Fruit fly (Drosophila melanogaster): ENCODE data around the gene rtet.

Gene rtet

DNA sequence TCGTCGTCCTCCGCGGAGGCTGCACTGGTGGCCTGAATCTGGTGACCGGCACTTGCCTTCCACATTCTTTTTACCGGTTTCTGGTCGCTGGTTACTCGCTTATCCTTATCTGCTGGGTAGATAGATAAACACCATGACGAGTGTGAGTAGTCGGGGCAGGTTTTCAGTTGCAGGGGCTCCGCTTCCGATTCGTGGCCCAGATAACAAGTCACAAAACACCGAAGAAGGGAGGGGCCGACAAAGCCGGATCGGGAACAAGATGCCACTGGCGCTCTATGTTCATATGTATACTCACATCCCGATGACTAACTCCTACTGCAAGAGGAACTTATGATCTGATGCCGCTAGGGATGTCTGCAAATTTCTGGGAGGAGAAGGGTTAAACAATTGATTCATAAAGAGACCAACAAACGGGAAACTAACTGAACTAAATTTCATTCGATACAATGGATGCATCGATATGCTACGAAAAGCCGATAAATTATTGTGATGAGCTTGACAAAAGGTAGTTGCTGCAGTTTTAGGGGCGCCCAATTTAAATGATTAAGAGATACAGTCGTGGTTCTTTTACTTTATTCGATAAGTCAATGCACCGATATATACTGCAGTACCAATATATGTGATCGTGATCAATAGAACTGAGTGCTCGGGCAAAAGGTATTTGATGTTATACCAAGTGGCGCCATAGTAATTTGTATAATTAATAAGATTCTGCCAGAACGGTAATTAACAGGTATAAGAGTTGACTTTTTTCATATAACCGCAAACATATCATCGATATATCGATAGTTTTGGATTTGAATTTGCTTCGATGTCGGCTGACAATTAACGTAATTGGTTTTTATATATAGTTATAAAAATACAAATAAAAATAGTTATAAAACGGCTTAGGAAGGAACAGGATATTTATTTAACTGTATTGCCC, 44.0 kb upstream of the rtet start, which contains the start of gene Cortactin (continued):
- TF ChIP-seq Eip74EF (GFP tag; optimal IDR thresholded peaks at IDR 0.05), result peak in 1 of 2 experiments; percentile 9
- TF ChIP-seq CG8388 (GFP tag; optimal IDR thresholded peaks at IDR 0.05), result no peak
- TF ChIP-seq ssp (GFP tag; IDR thresholded peaks at IDR 0.05), result no peak
- TF ChIP-seq B-H2 (GFP tag; optimal IDR thresholded peaks at IDR 0.05), result peak; percentile 48
- 0 out of 2 replicates have a peak, but pooled peaks have one; percentile 19 for TF ChIP-seq sob (GFP tag; IDR thresholded peaks at IDR 0.05)
- TF ChIP-seq Dbx (GFP tag; IDR thresholded peaks at IDR 0.05), result 0 out of 3 replicates have a peak, but pooled peaks have one; percentile 48
- no peak for TF ChIP-seq Adf1 (GFP tag; IDR thresholded peaks at IDR 0.05)
- TF ChIP-seq CG6689 (GFP tag; IDR thresholded peaks at IDR 0.05), result no peak
- no peak for TF ChIP-seq btn (GFP tag; optimal IDR thresholded peaks at IDR 0.05)
- no peak for TF ChIP-seq pfk (GFP tag; optimal IDR thresholded peaks at IDR 0.05)
- TF ChIP-seq CG32772 (GFP tag; IDR thresholded peaks at IDR 0.05), result no peak
- no peak for TF ChIP-seq cato (GFP tag; optimal IDR thresholded peaks at IDR 0.05; ENCODE audit: borderline replicate concordance)
- TF ChIP-seq CG13123 (GFP tag; optimal IDR thresholded peaks at IDR 0.05), result no peak
- TF ChIP-seq CG17328 (GFP tag; IDR thresholded peaks at IDR 0.05), result no peak
- no peak for TF ChIP-seq CG5180 (GFP tag; optimal IDR thresholded peaks at IDR 0.05)
- TF ChIP-seq unpg (GFP tag; optimal IDR thresholded peaks at IDR 0.05), result no peak
- no peak for TF ChIP-seq pho (GFP tag; optimal IDR thresholded peaks at IDR 0.05)
- TF ChIP-seq Bdp1 (GFP tag; optimal IDR thresholded peaks at IDR 0.05), result no peak
- TF ChIP-seq eve (GFP tag; optimal IDR thresholded peaks at IDR 0.05), result no peak
- TF ChIP-seq Poxn (GFP tag; IDR thresholded peaks at IDR 0.05), result no peak
- peak; percentile 82 for TF ChIP-seq vnd (GFP tag; IDR thresholded peaks at IDR 0.05; ENCODE audit: partially characterized antibody)
- no peak for TF ChIP-seq CG3838 (GFP tag; optimal IDR thresholded peaks at IDR 0.05)
- TF ChIP-seq CG11504 (tag; optimal IDR thresholded peaks at IDR 0.05), result no peak
- TF ChIP-seq CG8765 (GFP tag; IDR thresholded peaks at IDR 0.05), result no peak
- TF ChIP-seq Trl (optimal IDR thresholded peaks at IDR 0.05), result no peak
- TF ChIP-seq Trl (GFP tag; optimal IDR thresholded peaks at IDR 0.05), result no peak
- no peak for TF ChIP-seq CG11695 (GFP tag; IDR thresholded peaks at IDR 0.05)
- no peak for TF ChIP-seq CG14667 (GFP tag; IDR thresholded peaks at IDR 0.05)
- no peak for TF ChIP-seq shn (GFP tag; optimal IDR thresholded peaks at IDR 0.05)
- TF ChIP-seq CG13624 (GFP tag; optimal IDR thresholded peaks at IDR 0.05), result peak; percentile 22
- TF ChIP-seq CG15073 (GFP tag; optimal IDR thresholded peaks at IDR 0.05), result peak; percentile 97
- no peak for TF ChIP-seq CG16863 (GFP tag; optimal IDR thresholded peaks at IDR 0.05)
- TF ChIP-seq corto (GFP tag; optimal IDR thresholded peaks at IDR 0.05), result no peak
- TF ChIP-seq tio (GFP tag; optimal IDR thresholded peaks at IDR 0.05), result no peak
- TF ChIP-seq CG34422 (GFP tag; IDR thresholded peaks at IDR 0.05), result peak; percentile 39; the same call in 1 of the 3 replicates
- TF ChIP-seq CG4404 (GFP tag; IDR thresholded peaks at IDR 0.05), result no peak
- no peak for TF ChIP-seq vfl (GFP tag; optimal IDR thresholded peaks at IDR 0.05)
- TF ChIP-seq D19A (tag; optimal IDR thresholded peaks at IDR 0.05), result no peak
- TF ChIP-seq CG6254 (GFP tag; optimal IDR thresholded peaks at IDR 0.05), result no peak
- no peak for TF ChIP-seq CG15011 (GFP tag; optimal IDR thresholded peaks at IDR 0.05)
- TF ChIP-seq CG2875 (GFP tag; optimal IDR thresholded peaks at IDR 0.05), result no peak
- peak; percentile 72 for TF ChIP-seq CG1603 (tag; optimal IDR thresholded peaks at IDR 0.05)
- no peak for TF ChIP-seq fru (optimal IDR thresholded peaks at IDR 0.05)
- no peak for TF ChIP-seq dimm (GFP tag; IDR thresholded peaks at IDR 0.05)
- TF ChIP-seq CG9215 (GFP tag; IDR thresholded peaks at IDR 0.05), result no peak
- TF ChIP-seq sc (optimal IDR thresholded peaks at IDR 0.05), result no peak
- TF ChIP-seq sc (GFP tag; optimal IDR thresholded peaks at IDR 0.05), result no peak
- TF ChIP-seq nerfin-1 (tag; optimal IDR thresholded peaks at IDR 0.05), result no peak
- TF ChIP-seq sisA (GFP tag; IDR thresholded peaks at IDR 0.05), result no peak
- TF ChIP-seq CG7786 (GFP tag; optimal IDR thresholded peaks at IDR 0.05), result no peak
- no peak for TF ChIP-seq chif (GFP tag; optimal IDR thresholded peaks at IDR 0.05)
